Worm (Caenorhabditis elegans): Measurements from ENCODE around the gene T03F7.7.

T03F7.7 gene

DNA sequence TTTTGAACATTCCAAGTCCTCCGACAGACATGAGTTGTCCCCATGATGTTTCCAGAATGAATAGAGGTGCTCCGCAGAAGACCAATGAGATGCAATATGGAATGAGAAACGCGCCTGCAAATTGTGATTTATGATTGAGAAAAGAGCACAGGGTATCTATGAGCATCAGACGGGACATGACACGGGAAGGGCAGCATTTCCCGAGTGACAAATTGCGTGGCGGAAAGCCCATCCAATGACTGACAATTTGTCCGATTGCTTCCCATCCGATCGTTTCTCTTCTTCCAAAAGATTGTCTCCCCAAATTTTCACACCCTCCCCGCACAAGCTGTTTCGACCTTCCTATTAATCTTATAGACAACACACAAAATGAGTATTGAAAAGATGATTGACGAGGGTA, 3.4 kb upstream of the T03F7.7 start:
- TF ChIP-seq tbx-9 (tag; optimal IDR thresholded peaks at IDR 0.05; ENCODE audit: borderline replicate concordance) (no peak), nhr-27 (tag; optimal IDR thresholded peaks at IDR 0.05) (no peak), sea-2 (GFP tag; IDR thresholded peaks at IDR 0.05) (no peak), hmg-20 (GFP tag; IDR thresholded peaks at IDR 0.05) (no peak), egl-18 (GFP tag; IDR thresholded peaks at IDR 0.05) (no peak), madf-3 (GFP tag; IDR thresholded peaks at IDR 0.05) (no peak), K12H6.12 (tag; optimal IDR thresholded peaks at IDR 0.05) (no peak), ztf-25 (GFP tag; IDR thresholded peaks at IDR 0.05) (no peak)

DNA sequence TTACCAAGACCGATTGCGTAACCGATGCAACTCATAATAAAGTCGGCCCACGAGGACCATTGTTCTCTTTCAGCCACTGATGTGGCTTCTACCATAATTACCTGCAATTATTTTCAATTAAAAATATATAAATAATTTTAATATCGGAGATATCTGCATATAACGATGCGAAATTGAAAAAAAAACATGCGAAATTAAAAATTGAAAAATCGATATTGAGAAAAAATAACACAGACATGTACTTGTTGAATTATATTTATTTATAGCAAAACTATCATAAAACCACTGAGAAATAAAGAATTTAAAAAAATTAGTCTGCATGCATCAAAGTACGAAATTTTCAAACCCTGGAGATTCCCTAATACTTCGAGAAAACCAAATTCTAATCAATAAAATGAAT, 2.9 kb upstream of the T03F7.7 start, which contains the start of gene snf-11:
Gene snf-11, minus strand, starts transcription at position 101 of the 400 bp plus-strand sequence.
- TF ChIP-seq lsy-27 (tag; optimal IDR thresholded peaks at IDR 0.05; ENCODE audit: borderline replicate concordance, insufficient read depth): no peak
- no peak for TF ChIP-seq zim-3 (tag; optimal IDR thresholded peaks at IDR 0.05)
- no peak for TF ChIP-seq ceh-27 (GFP tag; optimal IDR thresholded peaks at IDR 0.05)
- no peak for TF ChIP-seq cebp-2 (GFP tag; IDR thresholded peaks at IDR 0.05)
- TF ChIP-seq ztf-22 (GFP tag; optimal IDR thresholded peaks at IDR 0.05): no peak
- TF ChIP-seq hmg-20 (GFP tag; IDR thresholded peaks at IDR 0.05): no peak
- TF ChIP-seq ztf-6 (GFP tag; IDR thresholded peaks at IDR 0.05): no peak
- TF ChIP-seq lir-1 (GFP tag; conservative IDR thresholded peaks at IDR 0.05): no peak
- no peak for TF ChIP-seq let-526 (GFP tag; IDR thresholded peaks at IDR 0.05)
- TF ChIP-seq attf-6 (GFP tag; IDR thresholded peaks at IDR 0.05): no peak
- TF ChIP-seq bed-2 (GFP tag; IDR thresholded peaks at IDR 0.05): no peak
- no peak for TF ChIP-seq F37B4.10 (GFP tag; IDR thresholded peaks at IDR 0.05)
- no peak for TF ChIP-seq ZK185.1 (tag; optimal IDR thresholded peaks at IDR 0.05; ENCODE audit: poor library complexity, severe bottlenecking)
- no peak for TF ChIP-seq C17E4.6 (GFP tag; IDR thresholded peaks at IDR 0.05)
- TF ChIP-seq C06A6.2 (GFP tag; conservative IDR thresholded peaks at IDR 0.05): no peak
- TF ChIP-seq tbp1 (GFP tag; optimal IDR thresholded peaks at IDR 0.05): no peak
- TF ChIP-seq zfh-2 (GFP tag; conservative IDR thresholded peaks at IDR 0.05): no peak
- no peak for TF ChIP-seq Y67H2A.10 (GFP tag; conservative IDR thresholded peaks at IDR 0.05)
- no peak for TF ChIP-seq snpc-1.3 (tag; optimal IDR thresholded peaks at IDR 0.05; ENCODE audit: insufficient read depth)

DNA sequence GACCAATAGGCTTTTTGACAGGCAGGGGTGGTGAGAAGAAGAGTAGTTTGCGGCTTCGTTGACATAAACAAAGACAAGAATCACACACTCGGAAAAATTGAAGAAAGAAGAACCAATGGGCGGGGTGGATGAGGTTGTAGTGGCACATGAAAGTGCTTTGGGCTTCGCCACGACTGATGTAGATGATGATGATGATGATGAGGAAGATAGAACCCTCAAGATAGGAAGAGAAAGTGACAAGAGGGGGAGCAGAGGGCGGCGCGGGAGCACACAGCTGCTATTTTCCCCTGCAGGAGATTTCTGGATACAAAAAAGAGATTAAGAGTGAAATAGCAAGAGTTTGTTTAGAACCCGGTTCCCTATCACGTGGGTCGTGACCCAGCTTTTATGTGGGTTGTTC, 2.3 kb upstream of the T03F7.7 start:
- TF ChIP-seq K12H6.12 (tag; optimal IDR thresholded peaks at IDR 0.05) (peak; percentile 17), snpc-3.4 (tag; optimal IDR thresholded peaks at IDR 0.05) (no peak), F23B12.7 (tag; optimal IDR thresholded peaks at IDR 0.05; ENCODE audit: insufficient read depth) (no peak), somi-1 (GFP tag; optimal IDR thresholded peaks at IDR 0.05) (peak; percentile 15), snpc-4 (GFP tag; optimal IDR thresholded peaks at IDR 0.05) (no peak), snpc-4 (tag; optimal IDR thresholded peaks at IDR 0.05) (no peak), aptf-3 (GFP tag; IDR thresholded peaks at IDR 0.05) (no peak), K11D2.4 (GFP tag; IDR thresholded peaks at IDR 0.05) (no peak), madf-6 (GFP tag; IDR thresholded peaks at IDR 0.05) (no peak)

- TF ChIP-seq tbp1 (GFP tag; optimal IDR thresholded peaks at IDR 0.05) (no peak), cebp-1 (GFP tag; IDR thresholded peaks at IDR 0.05) (no peak), cebp-1 (tag; optimal IDR thresholded peaks at IDR 0.05) (no peak), B0336.3 (GFP tag; IDR thresholded peaks at IDR 0.05) (no peak), mcd-1 (GFP tag; IDR thresholded peaks at IDR 0.05) (no peak), Y79H2A.3 (GFP tag; conservative IDR thresholded peaks at IDR 0.05) (no peak), snpc-4 (GFP tag; optimal IDR thresholded peaks at IDR 0.05) (no peak), snpc-4 (tag; optimal IDR thresholded peaks at IDR 0.05) (no peak), nhr-80 (tag; optimal IDR thresholded peaks at IDR 0.05) (no peak), nhr-27 (tag; optimal IDR thresholded peaks at IDR 0.05) (no peak), nhr-90 (tag; optimal IDR thresholded peaks at IDR 0.05) (no peak), fkh-3 (tag; optimal IDR thresholded peaks at IDR 0.05) (no peak), D2030.7 (GFP tag; IDR thresholded peaks at IDR 0.05) (no peak), F39B2.1 (GFP tag; IDR thresholded peaks at IDR 0.05) (no peak), tbx-9 (tag; optimal IDR thresholded peaks at IDR 0.05; ENCODE audit: borderline replicate concordance) (no peak), F52B5.7 (tag; optimal IDR thresholded peaks at IDR 0.05) (no peak), lin-26 (GFP tag; IDR thresholded peaks at IDR 0.05) (no peak)
These were observed 1.7 kb downstream of the T03F7.7 start for ce11 chrV:11312904-11313303.

All from whole organism, young adult.